Fruit fly (Drosophila melanogaster) whole organism, prepupa: Measurements from ENCODE around the gene CG34273.

Source experiments
- CG1621 ChIP-seq: fragments of 200-800 bp; sonication (Bioruptor generic); optimal IDR thresholded peaks from 3 replicates; lab custom pipeline; 2018; ENCODE audit warnings: missing biosample characterization, mild to moderate bottlenecking, missing genetic modification characterization
- CG31627 ChIP-seq: fragments of 200-800 bp; sonication (Bioruptor generic); optimal IDR thresholded peaks from 3 replicates; lab custom pipeline; 2016; ENCODE audit warnings: missing biosample characterization, missing genetic modification characterization
- Hr39 ChIP-seq: fragments of 200-800 bp; sonication (Bioruptor generic); optimal IDR thresholded peaks from 2 replicates; lab custom pipeline; 2016; ENCODE audit warnings: missing biosample characterization, missing genetic modification characterization
- Lpt ChIP-seq: fragments of 200-800 bp; sonication (Bioruptor generic); optimal IDR thresholded peaks from 3 replicates; lab custom pipeline; 2016; ENCODE audit warnings: missing biosample characterization, missing genetic modification characterization
- acj6 ChIP-seq: fragments of 200-800 bp; sonication (Bioruptor generic); optimal IDR thresholded peaks from 3 replicates; lab custom pipeline; 2016; ENCODE audit warnings: missing biosample characterization, missing genetic modification characterization
- dac ChIP-seq: fragments of 200-800 bp; sonication (Bioruptor generic); optimal IDR thresholded peaks from 2 replicates; lab custom pipeline; 2017; ENCODE audit warnings: missing biosample characterization, mild to moderate bottlenecking, missing genetic modification characterization
- svp ChIP-seq: fragments of 200-800 bp; sonication (Bioruptor generic); peaks from one replicate; lab custom pipeline; 2016; ENCODE audit warnings: missing biosample characterization, missing genetic modification characterization
- topi ChIP-seq: fragments of 200-800 bp; sonication (Bioruptor generic); optimal IDR thresholded peaks from 3 replicates; lab custom pipeline; 2016; ENCODE audit warnings: missing biosample characterization, missing genetic modification characterization

DNA sequence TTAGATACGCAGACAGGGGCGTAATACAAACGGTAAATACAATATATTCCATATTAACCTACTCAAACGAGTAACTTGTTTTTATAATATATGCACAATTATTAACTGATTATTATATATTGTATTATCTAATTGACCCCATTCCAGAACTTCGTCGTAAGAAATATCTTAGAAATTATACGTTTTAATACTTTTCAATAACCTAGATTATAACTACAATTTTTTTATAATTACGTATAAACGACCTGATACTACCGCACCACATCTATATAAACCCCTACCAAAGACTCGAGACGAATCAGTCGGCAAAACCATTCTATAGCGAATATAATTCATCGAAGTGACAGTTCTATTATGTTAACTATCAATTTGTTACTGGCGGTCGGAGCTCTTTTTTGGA is 3.9 kb downstream of the CG34273 start, which contains the start of gene Cyp313a1:
- TF ChIP-seq Lpt (GFP tag; lab: Kevin White, UChicago) (no peak), CG31627 (GFP tag; lab: Kevin White, UChicago) (no peak), acj6 (GFP tag; lab: Kevin White, UChicago) (no peak), topi (GFP tag; lab: Kevin White, UChicago) (no peak), Hr39 (GFP tag; lab: Kevin White, UChicago) (no peak), svp (no peak), CG1621 (no peak), dac (GFP tag; lab: Kevin White, UChicago) (no peak)
